Worm (Caenorhabditis elegans) whole organism, L1 larva: ENCODE results near the gene T04H1.13.
A peak's percentile ranks its signal among the peaks of the same experiment; 100 is the strongest.

Experiments
- C04F5.9 ChIP-seq: sonication (generic microtip); optimal IDR thresholded peaks from 2 replicates; lab custom pipeline; 2016; ENCODE audit warnings: missing genetic modification characterization, missing compliant biosample characterization
- C16A3.4 ChIP-seq: fragments of 150-350 bp; optimal IDR thresholded peaks from 2 replicates; lab custom pipeline; 2014; ENCODE audit warnings: missing biosample characterization, missing genetic modification characterization
- Y116A8C.19 ChIP-seq: sonication (generic microtip); optimal IDR thresholded peaks from 2 replicates; lab custom pipeline; 2016; ENCODE audit warnings: missing compliant biosample characterization, missing genetic modification characterization, borderline replicate concordance
- aha-1 ChIP-seq: fragments of 150-350 bp; optimal IDR thresholded peaks from 2 replicates; lab custom pipeline; 2014; ENCODE audit warnings: missing biosample characterization, missing genetic modification characterization
- ama-1 ChIP-seq: fragments of 150-350 bp; optimal IDR thresholded peaks from 2 replicates; lab custom pipeline; 2014
- blmp-1 ChIP-seq: fragments of 150-350 bp; optimal IDR thresholded peaks from 2 replicates; lab custom pipeline; 2014; ENCODE audit warnings: missing biosample characterization, missing genetic modification characterization
- ceh-8 ChIP-seq: fragments of 200-800 bp; sonication (Bioruptor generic); optimal IDR thresholded peaks from 2 replicates; lab custom pipeline; 2018; ENCODE audit warnings: mild to moderate bottlenecking, missing genetic modification characterization, moderate library complexity, missing compliant biosample characterization
- ceh-88 ChIP-seq: fragments of 200-800 bp; sonication (Bioruptor generic); IDR thresholded peaks from 2 replicates; pipeline ENCODE4 v1.3.6; 2022; ENCODE audit warnings: missing genetic modification characterization, missing compliant biosample characterization
- ceh-90 ChIP-seq: sonication (generic microtip); optimal IDR thresholded peaks from 2 replicates; lab custom pipeline; 2016; ENCODE audit warnings: missing genetic modification characterization, missing compliant biosample characterization
- dpl-1 ChIP-seq, 3 experiments: fragments of 150-350 bp in 2 of 3; sonication (generic microtip) in 1 of 3; optimal IDR thresholded peaks; 2 replicates each; lab custom pipeline; 2014 to 2017; ENCODE audit warnings: missing biosample characterization in 3 of 3, missing genetic modification characterization in 3 of 3, missing genetic modification reagents in 3 of 3
- dsc-1 ChIP-seq: sonication (generic microtip); optimal IDR thresholded peaks from 2 replicates; lab custom pipeline; 2016; ENCODE audit warnings: mild to moderate bottlenecking, missing genetic modification characterization, missing compliant biosample characterization
- efl-1 ChIP-seq, 4 experiments: fragments of 150-350 bp; optimal IDR thresholded peaks in 3 of 4; peaks in 1 of 4; 1 replicate in 1 of 4; 2 replicates in 3 of 4; lab custom pipeline; 2014; ENCODE audit warnings: missing biosample characterization in 2 of 4, missing genetic modification characterization in 2 of 4, missing genetic modification reagents in 2 of 4
- efl-3 ChIP-seq: fragments of 200-800 bp; sonication (Bioruptor generic); optimal IDR thresholded peaks from 2 replicates; lab custom pipeline; 2018; ENCODE audit warnings: mild to moderate bottlenecking, missing genetic modification characterization, missing compliant biosample characterization
- elt-3 ChIP-seq, 6 experiments: fragments of 150-350 bp in 1 of 6; sonication (generic microtip); optimal IDR thresholded peaks; 2 replicates each; lab custom pipeline; 2017 to 2018; ENCODE audit warnings: missing biosample characterization in 6 of 6, missing genetic modification characterization in 6 of 6, inconsistent platforms in 1 of 6
- fkh-4 ChIP-seq: sonication (generic microtip); optimal IDR thresholded peaks from 2 replicates; lab custom pipeline; 2016; ENCODE audit warnings: missing compliant biosample characterization, missing genetic modification characterization, borderline replicate concordance
- grh-1 ChIP-seq: fragments of 200-800 bp; sonication (Bioruptor generic); IDR thresholded peaks from 2 replicates; pipeline ENCODE4 v1.3.6; 2022; ENCODE audit warnings: missing genetic modification reagents, missing genetic modification characterization, missing compliant biosample characterization
- hpl-2 ChIP-seq: fragments of 150-350 bp; optimal IDR thresholded peaks from 2 replicates; lab custom pipeline; 2014; ENCODE audit warnings: missing biosample characterization, missing genetic modification reagents, missing genetic modification characterization
- irx-1 ChIP-seq: sonication (generic microtip); optimal IDR thresholded peaks from 2 replicates; lab custom pipeline; 2016; ENCODE audit warnings: missing genetic modification characterization, missing compliant biosample characterization
- jun-1 ChIP-seq: fragments of 150-350 bp; optimal IDR thresholded peaks from 2 replicates; lab custom pipeline; 2014; ENCODE audit warnings: missing biosample characterization, missing genetic modification reagents, missing genetic modification characterization
- lin-13 ChIP-seq: fragments of 150-350 bp; optimal IDR thresholded peaks from 2 replicates; lab custom pipeline; 2014; ENCODE audit warnings: missing biosample characterization, missing genetic modification reagents, missing genetic modification characterization
- lin-15B ChIP-seq: fragments of 150-350 bp; sonication (generic microtip); optimal IDR thresholded peaks from 3 replicates; lab custom pipeline; 2014; ENCODE audit warnings: missing biosample characterization, missing genetic modification characterization
- lin-35 ChIP-seq, 2 experiments: fragments of 150-350 bp; optimal IDR thresholded peaks; 2 replicates each; lab custom pipeline; 2014; ENCODE audit warnings: missing biosample characterization in 2 of 2, missing genetic modification characterization in 2 of 2, missing genetic modification reagents in 2 of 2
- lsy-2 ChIP-seq, 2 experiments: fragments of 150-350 bp; optimal IDR thresholded peaks; 2 replicates each; lab custom pipeline; 2014; ENCODE audit warnings: missing biosample characterization in 2 of 2, missing genetic modification characterization in 2 of 2
- mdl-1 ChIP-seq, 2 experiments: fragments of 150-350 bp; optimal IDR thresholded peaks; 2 replicates each; lab custom pipeline; 2014 to 2017; ENCODE audit warnings: missing biosample characterization in 2 of 2, missing genetic modification characterization in 2 of 2, inconsistent platforms in 1 of 2
- mef-2 ChIP-seq: fragments of 150-350 bp; optimal IDR thresholded peaks from 2 replicates; lab custom pipeline; 2014; ENCODE audit warnings: missing biosample characterization, missing genetic modification characterization
- mep-1 ChIP-seq: fragments of 150-350 bp; optimal IDR thresholded peaks from 2 replicates; lab custom pipeline; 2014; ENCODE audit warnings: missing biosample characterization, missing genetic modification characterization
- nhr-28 ChIP-seq: fragments of 150-350 bp; optimal IDR thresholded peaks from 2 replicates; lab custom pipeline; 2014; ENCODE audit warnings: missing biosample characterization, missing genetic modification characterization
- nhr-47 ChIP-seq: sonication (generic microtip); optimal IDR thresholded peaks from 2 replicates; lab custom pipeline; 2016; ENCODE audit warnings: mild to moderate bottlenecking, missing genetic modification characterization, moderate library complexity, missing compliant biosample characterization
- nhr-71 ChIP-seq: sonication (generic microtip); optimal IDR thresholded peaks from 2 replicates; lab custom pipeline; 2016; ENCODE audit warnings: mild to moderate bottlenecking, missing genetic modification characterization, moderate library complexity, missing compliant biosample characterization
- nhr-77 ChIP-seq: fragments of 150-350 bp; optimal IDR thresholded peaks from 2 replicates; lab custom pipeline; 2014; ENCODE audit warnings: missing biosample characterization, missing genetic modification characterization
- nhr-84 ChIP-seq: sonication (generic microtip); optimal IDR thresholded peaks from 2 replicates; lab custom pipeline; 2017; ENCODE audit warnings: missing biosample characterization, missing genetic modification characterization
- nhr-85 ChIP-seq: sonication (generic microtip); peaks from one replicate; lab custom pipeline; 2016; ENCODE audit warnings: missing genetic modification characterization, inconsistent platforms, missing compliant biosample characterization
- pax-3 ChIP-seq: fragments of 200-800 bp; sonication (Bioruptor generic); optimal IDR thresholded peaks from 2 replicates; lab custom pipeline; 2018; ENCODE audit warnings: mild to moderate bottlenecking, missing genetic modification characterization, moderate library complexity, missing compliant biosample characterization
- pqm-1 ChIP-seq: sonication (generic microtip); optimal IDR thresholded peaks from 3 replicates; lab custom pipeline; 2017; ENCODE audit warnings: missing biosample characterization, missing genetic modification characterization
- rnt-1 ChIP-seq: sonication (generic microtip); optimal IDR thresholded peaks from 2 replicates; lab custom pipeline; 2016; ENCODE audit warnings: mild to moderate bottlenecking, missing genetic modification characterization, moderate library complexity, missing compliant biosample characterization
- skn-1 ChIP-seq: fragments of 150-350 bp; optimal IDR thresholded peaks from 2 replicates; lab custom pipeline; 2014; ENCODE audit warnings: missing biosample characterization, missing genetic modification characterization
- snpc-4 ChIP-seq: fragments of 150-350 bp; optimal IDR thresholded peaks from 2 replicates; lab custom pipeline; 2014; ENCODE audit warnings: missing biosample characterization, missing genetic modification characterization
- snu-23 ChIP-seq: sonication (generic microtip); optimal IDR thresholded peaks from 2 replicates; lab custom pipeline; 2016; ENCODE audit warnings: missing genetic modification characterization, missing compliant biosample characterization
- sptf-1 ChIP-seq: fragments of 150-350 bp; optimal IDR thresholded peaks from 2 replicates; lab custom pipeline; 2014; ENCODE audit warnings: missing biosample characterization, missing genetic modification characterization
- sup-37 ChIP-seq: fragments of 200-800 bp; sonication (Bioruptor generic); optimal IDR thresholded peaks from 2 replicates; lab custom pipeline; 2018; ENCODE audit warnings: mild to moderate bottlenecking, missing genetic modification characterization, missing compliant biosample characterization
- swsn-7 ChIP-seq: sonication (generic microtip); optimal IDR thresholded peaks from 2 replicates; lab custom pipeline; 2016; ENCODE audit warnings: missing genetic modification characterization, missing compliant biosample characterization
- tlp-1 ChIP-seq: fragments of 150-350 bp; optimal IDR thresholded peaks from 2 replicates; lab custom pipeline; 2014; ENCODE audit warnings: missing biosample characterization, missing genetic modification characterization
- unc-98 ChIP-seq: fragments of 200-800 bp; sonication (Bioruptor generic); IDR thresholded peaks from 2 replicates; pipeline ENCODE4 v1.3.6; 2022; ENCODE audit warnings: missing genetic modification characterization, missing compliant biosample characterization
- vab-15 ChIP-seq: sonication (generic microtip); optimal IDR thresholded peaks from 2 replicates; lab custom pipeline; 2017; ENCODE audit warnings: missing genotype, mild to moderate bottlenecking, missing genetic modification characterization, missing compliant biosample characterization
- xbp-1 ChIP-seq: sonication (generic microtip); optimal IDR thresholded peaks from 2 replicates; lab custom pipeline; 2016; ENCODE audit warnings: missing genetic modification characterization, missing compliant biosample characterization
- ztf-4 ChIP-seq: fragments of 150-350 bp; optimal IDR thresholded peaks from 2 replicates; lab custom pipeline; 2014; ENCODE audit warnings: missing biosample characterization, missing genetic modification characterization

The T04H1.13 gene

ce11 chrV:12252272-12252671 lies 7.4 kb upstream of the T04H1.13 start, which contains the start of gene lrx-1:
Gene lrx-1, plus strand, starts transcription at chrV:12252572.
- no peak for TF ChIP-seq nhr-28 (tag; lab: Kevin White, UChicago)
- TF ChIP-seq blmp-1, result no peak
- no peak for TF ChIP-seq ama-1 (lab: Kevin White, UChicago)
- no peak for TF ChIP-seq hpl-2 (GFP tag; lab: Kevin White, UChicago)
- no peak for TF ChIP-seq fkh-4 (tag; lab: Kevin White, UChicago)
- TF ChIP-seq Y116A8C.19 (tag; lab: Kevin White, UChicago), result no peak
- no peak for TF ChIP-seq tlp-1
- TF ChIP-seq nhr-84 (tag; lab: Kevin White, UChicago), result no peak
- no peak for TF ChIP-seq xbp-1 (tag; lab: Kevin White, UChicago)
- no peak for TF ChIP-seq ceh-90 (tag; lab: Kevin White, UChicago)
- TF ChIP-seq nhr-71 (tag; lab: Kevin White, UChicago), result no peak
- TF ChIP-seq, all 84 proteins: peak for 0

ce11 chrV:12251041-12251440 lies 6.2 kb upstream of the T04H1.13 start, which contains the start of gene T04H1.5:
Gene T04H1.5, plus strand, starts transcription at chrV:12251341.
- TF ChIP-seq mef-2 (tag; lab: Kevin White, UChicago), result no peak
- TF ChIP-seq rnt-1 (tag; lab: Kevin White, UChicago), result no peak
- no peak for TF ChIP-seq nhr-85 (tag; lab: Kevin White, UChicago)
- no peak for TF ChIP-seq ceh-90 (tag; lab: Kevin White, UChicago)
- no peak for TF ChIP-seq pax-3 (tag; lab: Kevin White, UChicago)
- no peak for TF ChIP-seq irx-1 (tag; lab: Kevin White, UChicago)
- no peak for TF ChIP-seq C04F5.9 (tag; lab: Kevin White, UChicago)
- TF ChIP-seq efl-3 (GFP tag; lab: Kevin White, UChicago), result no peak
- TF ChIP-seq dsc-1, result no peak
- no peak for TF ChIP-seq elt-3 (tag; optimal IDR thresholded peaks at IDR 0.05; lab: Kevin White, UChicago)
- no peak for TF ChIP-seq nhr-77 (tag; lab: Kevin White, UChicago)
- no peak for TF ChIP-seq aha-1 (tag; lab: Kevin White, UChicago)
- no peak for TF ChIP-seq C16A3.4
- TF ChIP-seq nhr-28 (tag; lab: Kevin White, UChicago), result no peak
- no peak for TF ChIP-seq sptf-1 (tag; lab: Kevin White, UChicago)
- TF ChIP-seq lsy-2 (tag; optimal IDR thresholded peaks at IDR 0.05; lab: Kevin White, UChicago), result no peak
- TF ChIP-seq vab-15 (tag; lab: Kevin White, UChicago), result no peak
- TF ChIP-seq ztf-4 (tag; lab: Kevin White, UChicago), result no peak

- TF ChIP-seq nhr-85 (tag; lab: Kevin White, UChicago) (peak; percentile 64), efl-1 (optimal IDR thresholded peaks at IDR 0.05; lab: Kevin White, UChicago) (peak; percentile 19 to 75), efl-1 (GFP tag; optimal IDR thresholded peaks at IDR 0.05 in 1 of 2; lab: Kevin White, UChicago) (peak; percentile 82 to 98), mdl-1 (tag; optimal IDR thresholded peaks at IDR 0.05; lab: Kevin White, UChicago) (no peak), snpc-4 (tag; lab: Kevin White, UChicago) (no peak), snu-23 (GFP tag; lab: Kevin White, UChicago) (peak; percentile 37), lin-35 (GFP tag; optimal IDR thresholded peaks at IDR 0.05; lab: Kevin White, UChicago) (peak; percentile 55 to 86), nhr-77 (tag; lab: Kevin White, UChicago) (no peak), blmp-1 (peak; percentile 36), skn-1 (tag; lab: Kevin White, UChicago) (peak; percentile 36), mep-1 (peak; percentile 25), dpl-1 (GFP tag; optimal IDR thresholded peaks at IDR 0.05; lab: Kevin White, UChicago) (peak; percentile 45 to 81 (median 74))
Observed at ce11 chrV:12245777-12246452, 1.1 kb upstream of the T04H1.13 start.

DNA sequence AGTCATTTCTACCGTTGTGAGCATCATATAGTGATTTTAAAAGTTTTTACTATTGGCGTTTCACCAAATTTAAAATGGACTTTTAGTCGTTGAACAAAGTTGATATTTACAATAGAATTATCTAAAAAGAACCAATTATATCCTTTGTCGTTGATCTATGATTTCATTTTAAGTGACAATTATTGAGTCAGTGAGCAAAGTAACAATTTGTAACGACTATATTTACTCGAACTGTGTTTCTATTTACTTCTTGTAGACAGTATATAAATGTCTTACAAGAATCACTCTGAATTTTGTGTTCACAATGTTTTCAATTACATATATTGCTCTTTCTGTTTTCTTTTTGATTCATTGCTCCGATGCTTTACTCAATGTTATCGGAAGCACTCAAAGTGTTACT lies 3.7 kb downstream of the T04H1.13 start, which contains the start of gene ttr-22:
Gene ttr-22, plus strand, starts transcription at position 301 of the 400 bp plus-strand sequence.
- TF ChIP-seq mef-2 (tag; lab: Kevin White, UChicago) (no peak), swsn-7 (tag; lab: Kevin White, UChicago) (no peak), lin-13 (no peak), lsy-2 (tag; optimal IDR thresholded peaks at IDR 0.05; lab: Kevin White, UChicago) (no peak), grh-1 (GFP tag; lab: Robert Waterston, UW) (no peak), dpl-1 (GFP tag; optimal IDR thresholded peaks at IDR 0.05; lab: Kevin White, UChicago) (no peak), C16A3.4 (no peak), unc-98 (GFP tag; lab: Robert Waterston, UW) (no peak), hpl-2 (GFP tag; lab: Kevin White, UChicago) (no peak), nhr-71 (tag; lab: Kevin White, UChicago) (no peak), ztf-4 (tag; lab: Kevin White, UChicago) (no peak), nhr-47 (tag; lab: Kevin White, UChicago) (no peak), ceh-8 (GFP tag; lab: Kevin White, UChicago) (no peak), lin-35 (GFP tag; optimal IDR thresholded peaks at IDR 0.05; lab: Kevin White, UChicago) (no peak), pqm-1 (tag; lab: Kevin White, UChicago) (no peak), jun-1 (no peak), sup-37 (GFP tag; lab: Kevin White, UChicago) (no peak), ceh-88 (GFP tag; lab: Robert Waterston, UW) (no peak), lin-15B (no peak)
